Fruit fly (Drosophila melanogaster): Measurements from ENCODE around the gene Rbp9.

DNA sequence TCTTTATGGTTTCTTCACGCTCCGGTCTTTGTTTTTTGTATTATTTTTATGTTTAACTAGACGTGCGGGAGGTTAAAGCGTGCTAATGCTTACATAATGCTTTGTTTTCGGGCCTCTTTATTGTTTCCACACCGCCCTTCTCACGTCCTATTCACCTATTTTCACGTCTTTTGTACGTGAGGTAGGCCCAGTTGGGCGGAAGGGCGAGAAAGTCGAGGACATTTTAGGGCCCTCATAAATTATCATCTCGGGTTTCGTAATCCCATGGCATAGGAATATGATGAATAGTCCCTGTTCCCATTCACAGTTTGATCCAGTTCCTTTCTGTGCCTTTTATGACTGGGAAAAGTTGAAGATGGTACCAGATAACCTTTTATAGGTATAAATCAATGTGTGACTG is 50.9 kb downstream of the Rbp9 start:
- TF ChIP-seq E2f1 (GFP tag; IDR thresholded peaks at IDR 0.05): no peak
- no peak for TF ChIP-seq CG10654 (GFP tag; optimal IDR thresholded peaks at IDR 0.05)
- no peak for TF ChIP-seq CG8290 (GFP tag; optimal IDR thresholded peaks at IDR 0.05)
- no peak for TF ChIP-seq CG8290 (tag; optimal IDR thresholded peaks at IDR 0.05)
- no peak for TF ChIP-seq CG1647 (GFP tag; optimal IDR thresholded peaks at IDR 0.05)
- TF ChIP-seq B-H2 (GFP tag; optimal IDR thresholded peaks at IDR 0.05): no peak
- no peak for TF ChIP-seq Atf3 (GFP tag; optimal IDR thresholded peaks at IDR 0.05)
- TF ChIP-seq CG33557 (GFP tag; optimal IDR thresholded peaks at IDR 0.05): no peak
- TF ChIP-seq CG6254 (GFP tag; optimal IDR thresholded peaks at IDR 0.05): no peak
- TF ChIP-seq Mad (GFP tag; optimal IDR thresholded peaks at IDR 0.05): no peak
- TF ChIP-seq CG1233 (GFP tag; optimal IDR thresholded peaks at IDR 0.05): no peak

Data from whole organism, embryonic.